Fruit fly (Drosophila melanogaster) whole organism, embryonic: ENCODE data around the gene CG11700.

Experiments
- Aef1 ChIP-seq: fragments of 200-800 bp; sonication (Bioruptor generic); IDR thresholded peaks from 3 replicates; pipeline ENCODE4 v1.3.6; 2022; ENCODE audit warnings: missing biosample characterization, missing genetic modification characterization
- Bdp1 ChIP-seq: fragments of 200-800 bp; sonication (Bioruptor generic); optimal IDR thresholded peaks from 3 replicates; lab custom pipeline; 2016; ENCODE audit warnings: missing biosample characterization, missing genetic modification characterization
- Bteb2 ChIP-seq: fragments of 200-800 bp; sonication (Bioruptor generic); optimal IDR thresholded peaks from 2 replicates; lab custom pipeline; 2016; ENCODE audit warnings: missing biosample characterization, missing genetic modification characterization
- CG10366 ChIP-seq: fragments of 200-800 bp; sonication (Bioruptor generic); IDR thresholded peaks from 2 replicates; pipeline ENCODE4 v1.3.6; 2022; ENCODE audit warnings: missing biosample characterization, missing genetic modification characterization
- CG10959 ChIP-seq: fragments of 200-800 bp; sonication (Bioruptor generic); IDR thresholded peaks from 2 replicates; pipeline ENCODE4 v1.3.6; 2022; ENCODE audit warnings: missing biosample characterization, missing genetic modification characterization
- CG12219 ChIP-seq: fragments of 200-800 bp; sonication (Bioruptor generic); optimal IDR thresholded peaks from 3 replicates; lab custom pipeline; 2018; ENCODE audit warnings: missing biosample characterization, mild to moderate bottlenecking, missing genetic modification characterization
- CG13624 ChIP-seq: fragments of 200-800 bp; sonication (Bioruptor generic); optimal IDR thresholded peaks from 2 replicates; lab custom pipeline; 2016; ENCODE audit warnings: missing biosample characterization, missing genetic modification characterization
- CG13775 ChIP-seq: fragments of 200-800 bp; sonication (Bioruptor generic); optimal IDR thresholded peaks from 3 replicates; lab custom pipeline; 2017; ENCODE audit warnings: missing biosample characterization, mild to moderate bottlenecking, missing genetic modification characterization
- CG14965 ChIP-seq: fragments of 200-800 bp; sonication (Bioruptor generic); optimal IDR thresholded peaks from 2 replicates; lab custom pipeline; 2016; ENCODE audit warnings: missing biosample characterization, missing genetic modification characterization, borderline replicate concordance
- CG15011 ChIP-seq: fragments of 200-800 bp; sonication (Bioruptor generic); optimal IDR thresholded peaks from 3 replicates; lab custom pipeline; 2018; ENCODE audit warnings: missing biosample characterization, mild to moderate bottlenecking, missing genetic modification characterization
- CG15696 ChIP-seq: fragments of 200-800 bp; sonication (Bioruptor generic); optimal IDR thresholded peaks from 2 replicates; lab custom pipeline; 2019; ENCODE audit warnings: missing biosample characterization, mild to moderate bottlenecking, missing genetic modification characterization, moderate library complexity
- CG1603 ChIP-seq: fragments of 200-800 bp; sonication (Bioruptor generic); optimal IDR thresholded peaks from 2 replicates; lab custom pipeline; 2019; ENCODE audit warnings: missing biosample characterization, mild to moderate bottlenecking, missing genetic modification characterization, moderate library complexity
- CG16863 ChIP-seq: fragments of 200-800 bp; sonication (Bioruptor generic); optimal IDR thresholded peaks from 3 replicates; lab custom pipeline; 2016; ENCODE audit warnings: missing biosample characterization, missing genetic modification characterization
- CG34224 ChIP-seq: fragments of 200-800 bp; sonication (Bioruptor generic); IDR thresholded peaks from 3 replicates; pipeline ENCODE4 v1.3.6; 2022; ENCODE audit warnings: missing biosample characterization, missing genetic modification characterization; ENCODE audit not compliant: partially characterized antibody
- CG43689 ChIP-seq: fragments of 200-800 bp; sonication (Bioruptor generic); IDR thresholded peaks from 2 replicates; pipeline ENCODE4 v1.3.6; 2022; ENCODE audit warnings: missing biosample characterization, missing genetic modification characterization
- CG4707 ChIP-seq: fragments of 200-800 bp; sonication (Bioruptor generic); optimal IDR thresholded peaks from 2 replicates; lab custom pipeline; 2018; ENCODE audit warnings: missing biosample characterization, mild to moderate bottlenecking, missing genetic modification characterization, moderate library complexity
- CG4730 ChIP-seq: fragments of 200-800 bp; sonication (Bioruptor generic); IDR thresholded peaks from 2 replicates; pipeline ENCODE4 v1.3.6; 2022; ENCODE audit warnings: missing biosample characterization, missing genetic modification characterization
- CG4820 ChIP-seq: fragments of 200-800 bp; sonication (Bioruptor generic); optimal IDR thresholded peaks from 3 replicates; lab custom pipeline; 2016; ENCODE audit warnings: missing biosample characterization, missing genetic modification characterization
- CG6254 ChIP-seq: fragments of 200-800 bp; sonication (Bioruptor generic); optimal IDR thresholded peaks from 3 replicates; lab custom pipeline; 2017; ENCODE audit warnings: mild to moderate bottlenecking, missing biosample characterization, missing genetic modification reagents, missing genetic modification characterization
- CG6854 ChIP-seq: fragments of 200-800 bp; sonication (Bioruptor generic); optimal IDR thresholded peaks from 3 replicates; lab custom pipeline; 2017; ENCODE audit warnings: missing biosample characterization, mild to moderate bottlenecking, missing genetic modification characterization
- CG9609 ChIP-seq: fragments of 200-800 bp; sonication (Bioruptor generic); optimal IDR thresholded peaks from 3 replicates; lab custom pipeline; 2016; ENCODE audit warnings: missing biosample characterization, missing genetic modification characterization
- D19B ChIP-seq: fragments of 200-800 bp; sonication (Bioruptor generic); optimal IDR thresholded peaks from 2 replicates; lab custom pipeline; 2017; ENCODE audit warnings: missing biosample characterization, mild to moderate bottlenecking, missing genetic modification characterization
- H15 ChIP-seq: fragments of 200-800 bp; sonication (Bioruptor generic); IDR thresholded peaks from 3 replicates; pipeline ENCODE4 v1.3.6; 2022; ENCODE audit warnings: missing biosample characterization, missing genetic modification characterization
- Hey ChIP-seq: fragments of 200-800 bp; sonication (Bioruptor generic); optimal IDR thresholded peaks from 3 replicates; lab custom pipeline; 2018; ENCODE audit warnings: missing biosample characterization, mild to moderate bottlenecking, missing genetic modification characterization
- HmgD ChIP-seq: fragments of 200-800 bp; sonication (Bioruptor generic); optimal IDR thresholded peaks from 3 replicates; lab custom pipeline; 2016; ENCODE audit warnings: missing biosample characterization, missing genetic modification characterization
- Hr3 ChIP-seq: fragments of 200-800 bp; sonication (Bioruptor generic); optimal IDR thresholded peaks from 3 replicates; lab custom pipeline; 2016; ENCODE audit warnings: missing biosample characterization, missing genetic modification characterization
- Lim3 ChIP-seq: fragments of 200-800 bp; sonication (Bioruptor generic); IDR thresholded peaks from 2 replicates; pipeline ENCODE4 v1.3.6; 2022; ENCODE audit warnings: missing biosample characterization, missing genetic modification characterization
- Nf-YB ChIP-seq: fragments of 200-800 bp; sonication (Bioruptor generic); optimal IDR thresholded peaks from 3 replicates; lab custom pipeline; 2019; ENCODE audit warnings: missing biosample characterization, mild to moderate bottlenecking, missing genetic modification characterization, moderate library complexity
- Usf ChIP-seq: fragments of 200-800 bp; sonication (Bioruptor generic); optimal IDR thresholded peaks from 2 replicates; lab custom pipeline; 2017; ENCODE audit warnings: missing genotype, missing biosample characterization, missing genetic modification characterization
- ase ChIP-seq: fragments of 200-800 bp; sonication (Bioruptor generic); IDR thresholded peaks from 3 replicates; pipeline ENCODE4 v1.3.6; 2022; ENCODE audit warnings: missing biosample characterization, missing genetic modification characterization
- bcd ChIP-seq: fragments of 200-800 bp; sonication (Bioruptor generic); optimal IDR thresholded peaks from 2 replicates; lab custom pipeline; 2017; ENCODE audit warnings: missing biosample characterization, mild to moderate bottlenecking, missing genetic modification characterization
- ems ChIP-seq: fragments of 200-800 bp; sonication (Bioruptor generic); optimal IDR thresholded peaks from 3 replicates; lab custom pipeline; 2016; ENCODE audit warnings: missing biosample characterization, missing genetic modification characterization
- exex ChIP-seq: fragments of 200-800 bp; sonication (Bioruptor generic); optimal IDR thresholded peaks from 4 replicates; lab custom pipeline; 2018; ENCODE audit warnings: missing biosample characterization, mild to moderate bottlenecking, missing genetic modification characterization, moderate library complexity
- fd64A ChIP-seq: fragments of 200-800 bp; sonication (Bioruptor generic); optimal IDR thresholded peaks from 3 replicates; lab custom pipeline; 2018; ENCODE audit warnings: missing biosample characterization, mild to moderate bottlenecking, missing genetic modification characterization
- gce ChIP-seq: fragments of 200-800 bp; sonication (Bioruptor generic); IDR thresholded peaks from 3 replicates; pipeline ENCODE4 v1.3.6; 2022; ENCODE audit warnings: missing biosample characterization, missing genetic modification characterization
- gcm2 ChIP-seq: fragments of 200-800 bp; sonication (Bioruptor generic); optimal IDR thresholded peaks from 2 replicates; lab custom pipeline; 2016; ENCODE audit warnings: missing biosample characterization, missing genetic modification characterization
- ham ChIP-seq: fragments of 200-800 bp; sonication (Bioruptor generic); IDR thresholded peaks from 2 replicates; pipeline ENCODE4 v1.3.6; 2022; ENCODE audit warnings: missing biosample characterization, missing genetic modification characterization
- hbn ChIP-seq: fragments of 200-800 bp; sonication (Bioruptor generic); IDR thresholded peaks from 2 replicates; pipeline ENCODE4 v1.3.6; 2022; ENCODE audit warnings: missing biosample characterization, missing genetic modification characterization; ENCODE audit not compliant: partially characterized antibody
- ken ChIP-seq: fragments of 200-800 bp; sonication (Bioruptor generic); IDR thresholded peaks from 3 replicates; pipeline ENCODE4 v1.3.6; 2022; ENCODE audit warnings: missing biosample characterization, missing genetic modification characterization
- knrl ChIP-seq: fragments of 200-800 bp; sonication (Bioruptor generic); IDR thresholded peaks from 3 replicates; pipeline ENCODE4 v1.3.6; 2022; ENCODE audit warnings: missing biosample characterization, missing genetic modification characterization; ENCODE audit not compliant: partially characterized antibody
- mam ChIP-seq: fragments of 200-800 bp; sonication (Bioruptor generic); optimal IDR thresholded peaks from 3 replicates; lab custom pipeline; 2016; ENCODE audit warnings: missing biosample characterization, missing genetic modification characterization
- nerfin-2 ChIP-seq: fragments of 200-800 bp; sonication (Bioruptor generic); IDR thresholded peaks from 2 replicates; pipeline ENCODE4 v1.3.6; 2022; ENCODE audit warnings: missing biosample characterization, missing genetic modification characterization; ENCODE audit not compliant: partially characterized antibody
- odd ChIP-seq: fragments of 200-800 bp; sonication (Bioruptor generic); optimal IDR thresholded peaks from 2 replicates; lab custom pipeline; 2017; ENCODE audit warnings: missing biosample characterization, mild to moderate bottlenecking, missing genetic modification characterization
- shn ChIP-seq: fragments of 200-800 bp; sonication (Bioruptor generic); optimal IDR thresholded peaks from 3 replicates; lab custom pipeline; 2016; ENCODE audit warnings: missing biosample characterization, missing genetic modification characterization
- so ChIP-seq: fragments of 200-800 bp; sonication (Bioruptor generic); IDR thresholded peaks from 3 replicates; pipeline ENCODE4 v1.3.6; 2022; ENCODE audit warnings: missing biosample characterization, missing genetic modification characterization
- sqz ChIP-seq: fragments of 200-800 bp; sonication (Bioruptor generic); optimal IDR thresholded peaks from 3 replicates; lab custom pipeline; 2018; ENCODE audit warnings: missing biosample characterization, mild to moderate bottlenecking, missing genetic modification characterization
- tin ChIP-seq: fragments of 200-800 bp; sonication (Bioruptor generic); optimal IDR thresholded peaks from 3 replicates; lab custom pipeline; 2016; ENCODE audit warnings: missing biosample characterization, missing genetic modification characterization
- ttk ChIP-seq: fragments of 200-800 bp; sonication (Bioruptor generic); IDR thresholded peaks from 2 replicates; pipeline ENCODE4 v2.1.2; 2022; ENCODE audit warnings: missing biosample characterization, missing genetic modification characterization
- usp ChIP-seq: fragments of >200 bp; optimal IDR thresholded peaks from 2 replicates; lab custom pipeline; 2017; ENCODE audit warnings: missing biosample characterization, missing genetic modification characterization
- vfl ChIP-seq: fragments of 200-800 bp; sonication (Bioruptor generic); optimal IDR thresholded peaks from 2 replicates; lab custom pipeline; 2016; ENCODE audit warnings: missing biosample characterization, missing genetic modification characterization
- wek ChIP-seq: fragments of 200-800 bp; sonication (Bioruptor generic); optimal IDR thresholded peaks from 3 replicates; lab custom pipeline; 2018; ENCODE audit warnings: missing biosample characterization, mild to moderate bottlenecking, missing genetic modification characterization, moderate library complexity
- zen ChIP-seq: fragments of 200-800 bp; sonication (Bioruptor generic); optimal IDR thresholded peaks from 3 replicates; lab custom pipeline; 2018; ENCODE audit warnings: missing biosample characterization, mild to moderate bottlenecking, missing genetic modification characterization, moderate library complexity

CG11700 gene

dm6 chrX:6287842-6288241 lies 4.5 kb upstream of the CG11700 start, which contains the start of the genes Top3beta and wuho (continued):
- TF ChIP-seq CG14965 (GFP tag; lab: Kevin White, UChicago) = no peak
- TF ChIP-seq ttk (GFP tag; lab: Robert Waterston, UW) = no peak
- no peak for TF ChIP-seq H15 (GFP tag; lab: Robert Waterston, UW)
- TF ChIP-seq CG13624 (GFP tag; lab: Kevin White, UChicago) = peak; percentile 77
- TF ChIP-seq Hey (tag; lab: Kevin White, UChicago) = no peak
- no peak for TF ChIP-seq Aef1 (GFP tag; lab: Robert Waterston, UW)
- no peak for TF ChIP-seq ham (GFP tag; lab: Robert Waterston, UW)
- no peak for TF ChIP-seq gce
- peak; percentile 63; the same call in 1 of the 2 replicates for TF ChIP-seq hbn
- TF ChIP-seq CG12219 (GFP tag; lab: Kevin White, UChicago) = no peak
- no peak for TF ChIP-seq odd (GFP tag; lab: Kevin White, UChicago)
- TF ChIP-seq shn (GFP tag; lab: Kevin White, UChicago) = peak; percentile 6
- peak; percentile 43 for TF ChIP-seq ems (GFP tag; lab: Kevin White, UChicago)
- TF ChIP-seq CG1603 (tag; lab: Kevin White, UChicago) = peak; percentile 93
- peak; percentile 20 for TF ChIP-seq gcm2
- TF ChIP-seq zen (tag; lab: Kevin White, UChicago) = peak; percentile 80
- no peak for TF ChIP-seq vfl
- TF ChIP-seq ken (GFP tag; lab: Robert Waterston, UW) = no peak
- no peak for TF ChIP-seq CG6854 (GFP tag; lab: Kevin White, UChicago)
- TF ChIP-seq CG4820 (GFP tag; lab: Kevin White, UChicago) = no peak
- TF ChIP-seq CG16863 (GFP tag; lab: Kevin White, UChicago) = peak; percentile 10
- peak; percentile 30 for TF ChIP-seq Bteb2
- no peak for TF ChIP-seq Hr3 (GFP tag; lab: Kevin White, UChicago)
- TF ChIP-seq knrl (GFP tag; lab: Robert Waterston, UW) = peak; percentile 59
- no peak for TF ChIP-seq CG4707
- no peak for TF ChIP-seq CG15011 (GFP tag; lab: Kevin White, UChicago)
- TF ChIP-seq mam (GFP tag; lab: Kevin White, UChicago) = peak; percentile 58
- TF ChIP-seq CG6254 (GFP tag; lab: Kevin White, UChicago) = no peak
- no peak for TF ChIP-seq exex (tag; lab: Kevin White, UChicago)
- TF ChIP-seq CG4730 (GFP tag; lab: Robert Waterston, UW) = no peak
- TF ChIP-seq sqz (GFP tag; lab: Kevin White, UChicago) = no peak
- peak; percentile 71 for TF ChIP-seq CG34224
- TF ChIP-seq CG15696 (tag; lab: Kevin White, UChicago) = no peak
- TF ChIP-seq CG10959 = no peak
- no peak for TF ChIP-seq fd64A (GFP tag; lab: Kevin White, UChicago)
- TF ChIP-seq CG43689 (GFP tag; lab: Robert Waterston, UW) = no peak
- peak; percentile 68 for TF ChIP-seq bcd
- no peak for TF ChIP-seq D19B (GFP tag; lab: Kevin White, UChicago)
- peak; percentile 92 for TF ChIP-seq HmgD (GFP tag; lab: Kevin White, UChicago)
- no peak for TF ChIP-seq Usf (GFP tag; lab: Kevin White, UChicago)
- no peak for TF ChIP-seq CG10366
- TF ChIP-seq CG9609 (GFP tag; lab: Kevin White, UChicago) = no peak
- TF ChIP-seq wek (GFP tag; lab: Kevin White, UChicago) = peak; percentile 81
- no peak for TF ChIP-seq CG13775
- TF ChIP-seq usp = no peak
- 0 out of 3 replicates have a peak, but pooled peaks have one; percentile 11 for TF ChIP-seq so (GFP tag; lab: Robert Waterston, UW)
- TF ChIP-seq tin (GFP tag; lab: Kevin White, UChicago) = peak; percentile 28
- no peak for TF ChIP-seq Lim3
- TF ChIP-seq ase (GFP tag; lab: Robert Waterston, UW) = no peak
- TF ChIP-seq nerfin-2 = peak; percentile 18; the same call in 1 of the 2 replicates
- peak; percentile 54 for TF ChIP-seq Nf-YB (GFP tag; lab: Kevin White, UChicago)
- no peak for TF ChIP-seq Bdp1 (GFP tag; lab: Kevin White, UChicago)
